Fruit fly (Drosophila melanogaster) whole organism, embryonic: ENCODE results near the gene dbr.

Source experiments
- CG10274 ChIP-seq: fragments of 200-800 bp; sonication (Bioruptor generic); optimal IDR thresholded peaks from 3 replicates; lab custom pipeline; 2017; ENCODE audit warnings: missing biosample characterization, mild to moderate bottlenecking, missing genetic modification characterization
- CG10462 ChIP-seq: fragments of 200-800 bp; sonication (Bioruptor generic); optimal IDR thresholded peaks from 2 replicates; lab custom pipeline; 2016; ENCODE audit warnings: missing biosample characterization, missing genetic modification characterization
- CG11085 ChIP-seq: fragments of 200-800 bp; sonication (Bioruptor generic); IDR thresholded peaks from 2 replicates; pipeline ENCODE4 v1.3.6; 2022; ENCODE audit warnings: missing biosample characterization, missing genetic modification characterization
- CG12104 ChIP-seq: fragments of 200-800 bp; sonication (Bioruptor generic); optimal IDR thresholded peaks from 3 replicates; lab custom pipeline; 2016; ENCODE audit warnings: missing biosample characterization, missing genetic modification characterization
- CG1602 ChIP-seq: fragments of 200-800 bp; sonication (Bioruptor generic); optimal IDR thresholded peaks from 3 replicates; lab custom pipeline; 2016; ENCODE audit warnings: missing biosample characterization, missing genetic modification characterization
- CG1603 ChIP-seq: fragments of 200-800 bp; sonication (Bioruptor generic); optimal IDR thresholded peaks from 2 replicates; lab custom pipeline; 2019; ENCODE audit warnings: missing biosample characterization, mild to moderate bottlenecking, missing genetic modification characterization, moderate library complexity
- CG17186 ChIP-seq: fragments of 200-800 bp; sonication (Bioruptor generic); optimal IDR thresholded peaks from 3 replicates; lab custom pipeline; 2017; ENCODE audit warnings: missing biosample characterization, missing genetic modification reagents, missing genetic modification characterization
- CG17802 ChIP-seq: fragments of 200-800 bp; sonication (Bioruptor generic); optimal IDR thresholded peaks from 2 replicates; lab custom pipeline; 2018; ENCODE audit warnings: missing biosample characterization, mild to moderate bottlenecking, missing genetic modification characterization, moderate library complexity
- CG17829 ChIP-seq: fragments of 200-800 bp; optimal IDR thresholded peaks from 2 replicates; lab custom pipeline; 2019; ENCODE audit warnings: missing biosample characterization, mild to moderate bottlenecking, missing genetic modification characterization, moderate library complexity
- CG2199 ChIP-seq: fragments of 200-800 bp; sonication (Bioruptor generic); IDR thresholded peaks from 3 replicates; pipeline ENCODE4 v1.3.6; 2022; ENCODE audit warnings: missing biosample characterization, missing genetic modification characterization
- CG32767 ChIP-seq: fragments of 200-800 bp; sonication (Bioruptor generic); IDR thresholded peaks from 2 replicates; pipeline ENCODE4 v1.3.6; 2022; ENCODE audit warnings: missing biosample characterization, missing genetic modification characterization
- CG33213 ChIP-seq: fragments of 200-800 bp; sonication (Bioruptor generic); optimal IDR thresholded peaks from 3 replicates; lab custom pipeline; 2016; ENCODE audit warnings: missing biosample characterization, missing genetic modification characterization
- CG3407 ChIP-seq: fragments of 200-800 bp; sonication (Bioruptor generic); optimal IDR thresholded peaks from 2 replicates; lab custom pipeline; 2018; ENCODE audit warnings: missing biosample characterization, mild to moderate bottlenecking, missing genetic modification characterization
- CG3838 ChIP-seq: fragments of 200-800 bp; sonication (Bioruptor generic); optimal IDR thresholded peaks from 3 replicates; lab custom pipeline; 2016; ENCODE audit warnings: missing biosample characterization, missing genetic modification characterization
- CG4424 ChIP-seq: fragments of 200-800 bp; sonication (Bioruptor generic); optimal IDR thresholded peaks from 3 replicates; lab custom pipeline; 2016; ENCODE audit warnings: missing biosample characterization, missing genetic modification characterization
- CG6654 ChIP-seq: fragments of 200-800 bp; sonication (Bioruptor generic); optimal IDR thresholded peaks from 2 replicates; lab custom pipeline; 2017; ENCODE audit warnings: missing biosample characterization, mild to moderate bottlenecking, missing genetic modification characterization
- CG6813 ChIP-seq: fragments of 200-800 bp; sonication (Bioruptor generic); optimal IDR thresholded peaks from 2 replicates; lab custom pipeline; 2017; ENCODE audit warnings: missing biosample characterization, missing genetic modification characterization, mild to moderate bottlenecking, moderate library complexity, missing genetic modification reagents
- CG8290 ChIP-seq, 3 experiments: fragments of 200-800 bp; sonication (Bioruptor generic); optimal IDR thresholded peaks; 2 replicates each; lab custom pipeline; 2016 to 2019; ENCODE audit warnings: missing biosample characterization in 3 of 3, missing genetic modification characterization in 3 of 3, mild to moderate bottlenecking in 2 of 3, moderate library complexity in 1 of 3
- CG8924 ChIP-seq: fragments of 200-800 bp; optimal IDR thresholded peaks from 3 replicates; lab custom pipeline; 2019; ENCODE audit warnings: missing biosample characterization, mild to moderate bottlenecking, missing genetic modification characterization, moderate library complexity
- CG9437 ChIP-seq: fragments of 200-800 bp; sonication (Bioruptor generic); optimal IDR thresholded peaks from 2 replicates; lab custom pipeline; 2018; ENCODE audit warnings: missing biosample characterization, mild to moderate bottlenecking, missing genetic modification characterization
- CG9797 ChIP-seq: fragments of 200-800 bp; sonication (Bioruptor generic); optimal IDR thresholded peaks from 3 replicates; lab custom pipeline; 2018; ENCODE audit warnings: missing biosample characterization, mild to moderate bottlenecking, missing genetic modification characterization
- CG9876 ChIP-seq: fragments of 200-800 bp; sonication (Bioruptor generic); optimal IDR thresholded peaks from 2 replicates; lab custom pipeline; 2016; ENCODE audit warnings: missing biosample characterization, missing genetic modification characterization
- CTCF ChIP-seq: fragments of 200-800 bp; sonication (Bioruptor generic); optimal IDR thresholded peaks from 2 replicates; lab custom pipeline; 2017; ENCODE audit warnings: missing biosample characterization, mild to moderate bottlenecking, missing genetic modification characterization, moderate library complexity
- Dek ChIP-seq: fragments of 200-800 bp; sonication (Bioruptor generic); optimal IDR thresholded peaks from 3 replicates; lab custom pipeline; 2019; ENCODE audit warnings: missing biosample characterization, mild to moderate bottlenecking, missing genetic modification characterization, moderate library complexity
- Dip3 ChIP-seq: fragments of 200-800 bp; sonication (Bioruptor generic); optimal IDR thresholded peaks from 3 replicates; lab custom pipeline; 2016; ENCODE audit warnings: missing biosample characterization, missing genetic modification characterization
- Elba2 ChIP-seq: fragments of 200-800 bp; sonication (Bioruptor generic); optimal IDR thresholded peaks from 3 replicates; lab custom pipeline; 2016; ENCODE audit warnings: missing biosample characterization, missing genetic modification characterization
- Ets65A ChIP-seq: fragments of 200-800 bp; sonication (Bioruptor generic); peaks from one replicate; lab custom pipeline; 2016; ENCODE audit warnings: missing biosample characterization, missing genetic modification characterization
- HmgZ ChIP-seq: fragments of 200-800 bp; sonication (Bioruptor generic); optimal IDR thresholded peaks from 2 replicates; lab custom pipeline; 2018; ENCODE audit warnings: missing biosample characterization, mild to moderate bottlenecking, missing genetic modification characterization
- Hmr ChIP-seq: fragments of 200-800 bp; sonication (Bioruptor generic); optimal IDR thresholded peaks from 3 replicates; lab custom pipeline; 2017; ENCODE audit warnings: mild to moderate bottlenecking, missing biosample characterization, missing genetic modification reagents, missing genetic modification characterization
- Lhr ChIP-seq: fragments of 200-800 bp; sonication (Bioruptor generic); optimal IDR thresholded peaks from 3 replicates; lab custom pipeline; 2017; ENCODE audit warnings: mild to moderate bottlenecking, missing biosample characterization, missing genetic modification reagents, missing genetic modification characterization
- Opbp ChIP-seq: fragments of 200-800 bp; sonication (Bioruptor generic); IDR thresholded peaks from 3 replicates; pipeline ENCODE4 v1.3.6; 2022; ENCODE audit warnings: missing biosample characterization, missing genetic modification characterization; ENCODE audit not compliant: partially characterized antibody
- Rfx ChIP-seq: fragments of 200-800 bp; sonication (Bioruptor generic); IDR thresholded peaks from 2 replicates; pipeline ENCODE4 v1.3.6; 2022; ENCODE audit warnings: missing biosample characterization, missing genetic modification characterization
- Sin3A ChIP-seq: fragments of >200 bp; optimal IDR thresholded peaks from 2 replicates; lab custom pipeline; 2018
- amos ChIP-seq: fragments of 200-800 bp; sonication (Bioruptor generic); IDR thresholded peaks from 2 replicates; pipeline ENCODE4 v1.3.6; 2022; ENCODE audit warnings: missing biosample characterization, missing genetic modification characterization; ENCODE audit not compliant: partially characterized antibody
- chif ChIP-seq, 2 experiments: fragments of 200-800 bp; sonication (Bioruptor generic); optimal IDR thresholded peaks; 3 replicates each; lab custom pipeline; 2016; ENCODE audit warnings: missing biosample characterization in 2 of 2, missing genetic modification characterization in 2 of 2
- croc ChIP-seq: fragments of 200-800 bp; sonication (Bioruptor generic); conservative IDR thresholded peaks from 3 replicates; pipeline ENCODE4 v1.3.6; 2022; ENCODE audit warnings: missing biosample characterization, missing genetic modification characterization
- dati ChIP-seq: fragments of 200-800 bp; sonication (Bioruptor generic); IDR thresholded peaks from 2 replicates; pipeline ENCODE4 v1.3.6; 2022; ENCODE audit warnings: missing biosample characterization, missing genetic modification characterization
- dysf ChIP-seq: fragments of 200-800 bp; sonication (Bioruptor generic); IDR thresholded peaks from 3 replicates; pipeline ENCODE4 v1.3.6; 2022; ENCODE audit warnings: missing biosample characterization, missing genetic modification characterization
- en ChIP-seq: fragments of 200-800 bp; sonication (Bioruptor generic); optimal IDR thresholded peaks from 2 replicates; lab custom pipeline; 2016; ENCODE audit warnings: missing biosample characterization, missing genetic modification characterization
- exex ChIP-seq: fragments of 200-800 bp; sonication (Bioruptor generic); optimal IDR thresholded peaks from 4 replicates; lab custom pipeline; 2018; ENCODE audit warnings: missing biosample characterization, mild to moderate bottlenecking, missing genetic modification characterization, moderate library complexity
- gro ChIP-seq: fragments of 200-800 bp; sonication (Bioruptor generic); optimal IDR thresholded peaks from 2 replicates; lab custom pipeline; 2016; ENCODE audit warnings: missing biosample characterization, missing genetic modification characterization
- gsb-n ChIP-seq: fragments of 200-800 bp; sonication (Bioruptor generic); optimal IDR thresholded peaks from 3 replicates; lab custom pipeline; 2018; ENCODE audit warnings: missing biosample characterization, mild to moderate bottlenecking, missing genetic modification characterization
- hb ChIP-seq: fragments of 200-800 bp; sonication (Bioruptor generic); IDR thresholded peaks from 3 replicates; pipeline ENCODE4 v1.3.6; 2022; ENCODE audit warnings: missing biosample characterization, missing genetic modification characterization; ENCODE audit not compliant: partially characterized antibody
- pan ChIP-seq, 4 experiments: fragments of >200 bp in 3 of 4; fragments of 200-800 bp in 1 of 4; sonication (Bioruptor generic) in 1 of 4; optimal IDR thresholded peaks in 3 of 4; IDR thresholded peaks in 1 of 4; 2 replicates each; pipeline versions ENCODE4 v1.3.6 to Lab custom; 2017 to 2022; ENCODE audit warnings: missing biosample characterization in 2 of 4, missing genetic modification characterization in 2 of 4, mixed read lengths in 1 of 4
- pros ChIP-seq: fragments of 200-800 bp; sonication (Bioruptor generic); optimal IDR thresholded peaks from 3 replicates; lab custom pipeline; 2019; ENCODE audit warnings: missing biosample characterization, mild to moderate bottlenecking, missing genetic modification characterization, moderate library complexity
- pum ChIP-seq: fragments of 200-800 bp; sonication (Bioruptor generic); optimal IDR thresholded peaks from 2 replicates; lab custom pipeline; 2016; ENCODE audit warnings: missing biosample characterization, missing genetic modification characterization
- sd ChIP-seq: fragments of 200-800 bp; sonication (Bioruptor generic); optimal IDR thresholded peaks from 3 replicates; lab custom pipeline; 2018; ENCODE audit warnings: missing biosample characterization, mild to moderate bottlenecking, missing genetic modification characterization, moderate library complexity
- so ChIP-seq: fragments of 200-800 bp; sonication (Bioruptor generic); IDR thresholded peaks from 3 replicates; pipeline ENCODE4 v1.3.6; 2022; ENCODE audit warnings: missing biosample characterization, missing genetic modification characterization
- usp ChIP-seq: fragments of >200 bp; optimal IDR thresholded peaks from 2 replicates; lab custom pipeline; 2017; ENCODE audit warnings: missing biosample characterization, missing genetic modification characterization
- z ChIP-seq: fragments of 200-800 bp; sonication (Bioruptor generic); IDR thresholded peaks from 3 replicates; pipeline ENCODE4 v1.3.6; 2022; ENCODE audit warnings: missing biosample characterization, missing genetic modification characterization
- zen ChIP-seq: fragments of 200-800 bp; sonication (Bioruptor generic); optimal IDR thresholded peaks from 3 replicates; lab custom pipeline; 2018; ENCODE audit warnings: missing biosample characterization, mild to moderate bottlenecking, missing genetic modification characterization, moderate library complexity

Gene dbr

dm6 chr2L:35452-35851 is 30.8 kb upstream of the dbr start (continued):
- TF ChIP-seq pan (optimal IDR thresholded peaks at IDR 0.05; lab: Kevin White, UChicago) (no peak), pan (GFP tag; optimal IDR thresholded peaks at IDR 0.05 in 1 of 2, IDR thresholded peaks at IDR 0.05 in 1 of 2) (no peak), CG17829 (tag; lab: Kevin White, UChicago) (no peak), CG8290 (GFP tag; optimal IDR thresholded peaks at IDR 0.05; lab: Kevin White, UChicago) (no peak), CG8290 (tag; optimal IDR thresholded peaks at IDR 0.05; lab: Kevin White, UChicago) (peak in 1 of 2 experiments; percentile 57), CG32767 (GFP tag; lab: Robert Waterston, UW) (peak; percentile 45), Dek (tag; lab: Kevin White, UChicago) (no peak), Opbp (0 out of 3 replicates have a peak, but pooled peaks have one; percentile 22), Ets65A (GFP tag; lab: Kevin White, UChicago) (peak; percentile 83), CG10274 (GFP tag; lab: Kevin White, UChicago) (no peak), usp (GFP tag; lab: Kevin White, UChicago) (no peak), CG10462 (no peak), CG17802 (tag; lab: Kevin White, UChicago) (no peak), CG1603 (peak; percentile 8), CG33213 (GFP tag; lab: Kevin White, UChicago) (peak; percentile 8), en (no peak), CG12104 (GFP tag; lab: Kevin White, UChicago) (no peak), z (GFP tag; lab: Robert Waterston, UW) (no peak), HmgZ (tag; lab: Kevin White, UChicago) (peak; percentile 34), dati (GFP tag; lab: Robert Waterston, UW) (no peak), Lhr (no peak), dysf (no peak), CG6654 (no peak), exex (tag; lab: Kevin White, UChicago) (no peak), Elba2 (no peak), gsb-n (no peak), gro (no peak), CG3838 (GFP tag; lab: Kevin White, UChicago) (no peak), chif (GFP tag; optimal IDR thresholded peaks at IDR 0.05; lab: Kevin White, UChicago) (no peak), Dip3 (GFP tag; lab: Kevin White, UChicago) (peak; percentile 8), CG9797 (no peak), CG4424 (no peak), CG3407 (GFP tag; lab: Kevin White, UChicago) (no peak), so (GFP tag; lab: Robert Waterston, UW) (no peak), CG2199 (GFP tag; lab: Robert Waterston, UW) (peak; percentile 80), CG1602 (GFP tag; lab: Kevin White, UChicago) (no peak), CG17186 (GFP tag; lab: Kevin White, UChicago) (no peak), zen (no peak), Rfx (GFP tag; lab: Robert Waterston, UW) (0 out of 2 replicates have a peak, but pooled peaks have one; percentile 15), CG8924 (tag; lab: Kevin White, UChicago) (no peak), Hmr (GFP tag; lab: Kevin White, UChicago) (peak; percentile 25), CG9876 (GFP tag; lab: Kevin White, UChicago) (no peak), CTCF (GFP tag; lab: Kevin White, UChicago) (no peak), croc (GFP tag; lab: Robert Waterston, UW) (no peak), Sin3A (no peak), pum (GFP tag; lab: Kevin White, UChicago) (no peak), CG11085 (GFP tag; lab: Robert Waterston, UW) (no peak), hb (GFP tag; lab: Robert Waterston, UW) (no peak), sd (no peak), pros (peak; percentile 15), CG6813 (GFP tag; lab: Kevin White, UChicago) (no peak), amos (GFP tag; lab: Robert Waterston, UW) (peak; percentile 43; the same call in 1 of the 2 replicates), CG9437 (GFP tag; lab: Kevin White, UChicago) (peak; percentile 93)
